Worm (Caenorhabditis elegans) whole organism, young adult: ENCODE measurements around the gene F25E5.5.

Experiments used
- B0336.3 ChIP-seq: fragments of 200-800 bp; sonication (Bioruptor generic); IDR thresholded peaks from 2 replicates; pipeline ENCODE4 v1.3.6; 2022; ENCODE audit warnings: missing genetic modification characterization, missing compliant biosample characterization
- C06A6.2 ChIP-seq: fragments of 200-800 bp; sonication (Bioruptor generic); conservative IDR thresholded peaks from 2 replicates; pipeline ENCODE4 v1.3.6; 2022; ENCODE audit warnings: missing genetic modification characterization, missing compliant biosample characterization
- F22D6.2 ChIP-seq: sonication (generic microtip); optimal IDR thresholded peaks from 2 replicates; lab custom pipeline; 2016; ENCODE audit warnings: mild to moderate bottlenecking, missing genetic modification characterization, missing compliant biosample characterization
- F33H1.4 ChIP-seq: fragments of 200-800 bp; sonication (Bioruptor generic); IDR thresholded peaks from 2 replicates; pipeline ENCODE4 v1.3.6; 2022; ENCODE audit warnings: missing genetic modification reagents, missing genetic modification characterization, missing compliant biosample characterization
- F37B4.10 ChIP-seq: fragments of 200-800 bp; sonication (Bioruptor generic); IDR thresholded peaks from 2 replicates; pipeline ENCODE4 v1.3.6; 2022; ENCODE audit warnings: missing genetic modification characterization, missing compliant biosample characterization
- F57C9.4 ChIP-seq: sonication (generic microtip); optimal IDR thresholded peaks from 2 replicates; lab custom pipeline; 2017; ENCODE audit warnings: mild to moderate bottlenecking, missing genetic modification characterization, missing compliant biosample characterization
- T07F8.4 ChIP-seq: sonication (generic microtip); optimal IDR thresholded peaks from 2 replicates; lab custom pipeline; 2016; ENCODE audit warnings: mild to moderate bottlenecking, missing genetic modification characterization, moderate library complexity, missing compliant biosample characterization
- Y53F4B.3 ChIP-seq: fragments of 200-800 bp; sonication (Bioruptor generic); IDR thresholded peaks from 2 replicates; pipeline ENCODE4 v1.3.6; 2022; ENCODE audit warnings: missing genetic modification reagents, missing genetic modification characterization, missing compliant biosample characterization
- Y79H2A.3 ChIP-seq: fragments of 200-800 bp; sonication (Bioruptor generic); conservative IDR thresholded peaks from 2 replicates; pipeline ENCODE4 v1.3.6; 2022; ENCODE audit warnings: missing genetic modification reagents, missing genetic modification characterization, missing compliant biosample characterization
- ama-1 ChIP-seq, 3 experiments: fragments of 150-350 bp in 1 of 3; sonication (generic microtip) in 2 of 3; optimal IDR thresholded peaks; 2 replicates each; lab custom pipeline; 2014 to 2018; ENCODE audit warnings: missing biosample characterization in 2 of 3, missing genetic modification characterization in 2 of 3, missing genetic modification reagents in 2 of 3
- attf-3 ChIP-seq: fragments of 200-800 bp; sonication (Bioruptor generic); conservative IDR thresholded peaks from 2 replicates; pipeline ENCODE4 v1.3.6; 2022; ENCODE audit warnings: missing genetic modification reagents, missing genetic modification characterization, missing compliant biosample characterization
- attf-5 ChIP-seq: fragments of 200-800 bp; sonication (Bioruptor generic); optimal IDR thresholded peaks from 2 replicates; lab custom pipeline; 2018; ENCODE audit warnings: mild to moderate bottlenecking, missing genetic modification characterization, missing compliant biosample characterization
- ccch-3 ChIP-seq: fragments of 200-800 bp; sonication (Bioruptor generic); optimal IDR thresholded peaks from 2 replicates; lab custom pipeline; 2018; ENCODE audit warnings: mild to moderate bottlenecking, missing genetic modification characterization, missing compliant biosample characterization
- ceh-27 ChIP-seq: fragments of 200-800 bp; sonication (Bioruptor generic); optimal IDR thresholded peaks from 2 replicates; lab custom pipeline; 2018; ENCODE audit warnings: mild to moderate bottlenecking, missing genetic modification characterization, moderate library complexity, missing compliant biosample characterization
- ceh-40 ChIP-seq: fragments of 200-800 bp; sonication (Bioruptor generic); IDR thresholded peaks from 2 replicates; pipeline ENCODE4 v1.3.6; 2022; ENCODE audit warnings: missing genetic modification characterization, missing compliant biosample characterization
- ceh-58 ChIP-seq: fragments of 200-800 bp; sonication (Bioruptor generic); IDR thresholded peaks from 2 replicates; pipeline ENCODE4 v1.3.6; 2022; ENCODE audit warnings: missing genetic modification characterization, missing compliant biosample characterization
- dpl-1 ChIP-seq: fragments of 150-350 bp; optimal IDR thresholded peaks from 2 replicates; lab custom pipeline; 2014; ENCODE audit warnings: missing biosample characterization, missing genetic modification reagents, missing genetic modification characterization
- let-526 ChIP-seq: fragments of 200-800 bp; sonication (Bioruptor generic); IDR thresholded peaks from 2 replicates; pipeline ENCODE4 v1.3.6; 2022; ENCODE audit warnings: missing genetic modification reagents, missing genetic modification characterization, missing compliant biosample characterization
- let-607 ChIP-seq, 2 experiments: fragments of 200-800 bp in 1 of 2; sonication (Bioruptor generic) in 1 of 2; sonication (generic microtip) in 1 of 2; optimal IDR thresholded peaks; 2 replicates each; lab custom pipeline; 2016 to 2018; ENCODE audit warnings: mild to moderate bottlenecking in 2 of 2, missing compliant biosample characterization in 2 of 2, missing genetic modification characterization in 2 of 2, moderate library complexity in 2 of 2, missing genotype in 1 of 2
- lin-40 ChIP-seq: sonication (generic microtip); optimal IDR thresholded peaks from 2 replicates; lab custom pipeline; 2016; ENCODE audit warnings: missing genetic modification characterization, mild to moderate bottlenecking, missing compliant biosample characterization, missing genotype, missing genetic modification reagents
- lsy-27 ChIP-seq: sonication (generic microtip); optimal IDR thresholded peaks from 2 replicates; lab custom pipeline; 2017; ENCODE audit warnings: missing genetic modification characterization, mild to moderate bottlenecking, missing compliant biosample characterization, antibody characterized with exemption, missing genotype, borderline replicate concordance; ENCODE audit not compliant: insufficient read depth
- mcd-1 ChIP-seq: fragments of 200-800 bp; sonication (Bioruptor generic); IDR thresholded peaks from 2 replicates; pipeline ENCODE4 v1.3.6; 2022; ENCODE audit warnings: missing genetic modification reagents, missing genetic modification characterization, missing compliant biosample characterization
- mxl-1 ChIP-seq: sonication (generic microtip); optimal IDR thresholded peaks from 2 replicates; lab custom pipeline; 2016; ENCODE audit warnings: missing genetic modification characterization, missing compliant biosample characterization
- nhr-179 ChIP-seq: sonication (generic microtip); optimal IDR thresholded peaks from 2 replicates; lab custom pipeline; 2016; ENCODE audit warnings: mild to moderate bottlenecking, missing genetic modification characterization, missing compliant biosample characterization
- nhr-90 ChIP-seq: sonication (generic microtip); optimal IDR thresholded peaks from 2 replicates; lab custom pipeline; 2016; ENCODE audit warnings: missing genotype, mild to moderate bottlenecking, missing genetic modification characterization, missing compliant biosample characterization
- repo-1 ChIP-seq: sonication (generic microtip); optimal IDR thresholded peaks from 2 replicates; lab custom pipeline; 2017; ENCODE audit warnings: mild to moderate bottlenecking, missing genetic modification characterization, missing compliant biosample characterization
- sptf-2 ChIP-seq: fragments of 200-800 bp; sonication (Bioruptor generic); optimal IDR thresholded peaks from 2 replicates; lab custom pipeline; 2018; ENCODE audit warnings: mild to moderate bottlenecking, missing genetic modification characterization, missing compliant biosample characterization
- ztf-22 ChIP-seq: fragments of 200-800 bp; sonication (Bioruptor generic); optimal IDR thresholded peaks from 2 replicates; lab custom pipeline; 2018; ENCODE audit warnings: mild to moderate bottlenecking, missing genetic modification characterization, moderate library complexity, missing compliant biosample characterization
- ztf-26 ChIP-seq: sonication (generic microtip); optimal IDR thresholded peaks from 2 replicates; lab custom pipeline; 2017; ENCODE audit warnings: missing genetic modification characterization, missing compliant biosample characterization
- ztf-3 ChIP-seq: fragments of 200-800 bp; sonication (Bioruptor generic); optimal IDR thresholded peaks from 2 replicates; lab custom pipeline; 2018; ENCODE audit warnings: mild to moderate bottlenecking, missing genetic modification characterization, missing compliant biosample characterization

The F25E5.5 gene

DNA sequence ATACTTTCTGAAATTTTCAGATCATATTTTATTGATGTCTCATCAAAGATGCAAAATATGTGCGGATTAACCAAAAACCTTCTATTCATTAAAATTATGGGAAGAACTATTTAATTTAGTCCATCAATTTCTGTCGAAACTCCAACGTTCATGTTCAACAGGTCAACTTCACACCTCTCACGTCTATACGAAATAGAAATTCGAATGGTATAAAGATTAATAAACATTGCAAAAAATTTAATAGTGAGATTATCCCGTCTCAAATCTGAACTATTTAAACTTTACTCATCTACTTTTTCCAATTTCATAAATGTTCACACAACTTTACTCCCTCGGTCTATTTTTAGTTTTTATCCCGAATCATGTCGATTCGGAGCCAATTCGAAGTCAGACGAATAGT lies 37.5 kb upstream of the F25E5.5 start, which contains the start of gene R13D7.2:
TSS of gene R13D7.2 (plus strand) at position 301 of the 400 bp plus-strand sequence.
- TF ChIP-seq ceh-58 (GFP tag; lab: Robert Waterston, UW), result no peak
- no peak for TF ChIP-seq F37B4.10 (GFP tag; lab: Robert Waterston, UW)
- no peak for TF ChIP-seq lsy-27 (tag; lab: Kevin White, UChicago)
- no peak for TF ChIP-seq dpl-1 (GFP tag; lab: Kevin White, UChicago)
- TF ChIP-seq mcd-1 (GFP tag; lab: Robert Waterston, UW), result no peak
- TF ChIP-seq ceh-40 (GFP tag; lab: Robert Waterston, UW), result no peak
- TF ChIP-seq ccch-3 (GFP tag; lab: Kevin White, UChicago), result no peak
- no peak for TF ChIP-seq Y53F4B.3 (GFP tag; lab: Robert Waterston, UW)
- TF ChIP-seq ztf-3 (GFP tag; lab: Kevin White, UChicago), result no peak
- TF ChIP-seq let-607 (tag; optimal IDR thresholded peaks at IDR 0.05; lab: Kevin White, UChicago), result no peak
- TF ChIP-seq sptf-2 (GFP tag; lab: Kevin White, UChicago), result no peak
- no peak for TF ChIP-seq nhr-90 (tag; lab: Kevin White, UChicago)
- no peak for TF ChIP-seq let-526 (GFP tag; lab: Robert Waterston, UW)
- no peak for TF ChIP-seq repo-1 (tag; lab: Kevin White, UChicago)
- no peak for TF ChIP-seq attf-5 (GFP tag; lab: Kevin White, UChicago)
- no peak for TF ChIP-seq ceh-27 (GFP tag; lab: Kevin White, UChicago)
- TF ChIP-seq F57C9.4 (tag; lab: Kevin White, UChicago), result no peak
- no peak for TF ChIP-seq Y79H2A.3 (GFP tag; lab: Robert Waterston, UW)
- TF ChIP-seq ztf-26, result no peak
- no peak for TF ChIP-seq F22D6.2

DNA sequence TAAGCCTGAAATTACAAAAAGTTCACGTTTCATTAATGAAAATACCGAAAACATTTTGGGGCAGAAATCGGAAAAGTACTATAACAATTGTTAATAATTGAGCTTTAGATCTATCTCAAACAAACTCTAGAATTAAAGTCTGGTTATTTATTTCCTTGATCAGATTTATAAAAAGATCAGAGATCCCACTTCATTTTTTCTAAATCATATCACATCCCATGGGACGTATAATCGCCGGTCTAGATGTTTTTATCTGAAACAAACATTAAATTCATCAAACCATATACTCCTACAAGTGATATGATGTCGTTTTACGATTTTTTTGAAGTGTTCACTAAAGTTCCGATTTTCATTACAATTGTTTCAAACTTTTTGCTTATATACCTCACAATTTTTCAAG lies 35.4 kb upstream of the F25E5.5 start, which contains the start of gene str-41:
TSS of gene str-41 (plus strand) at position 301 of the 400 bp plus-strand sequence.
- no peak for TF ChIP-seq F33H1.4 (GFP tag; lab: Robert Waterston, UW)
- TF ChIP-seq ztf-22 (GFP tag; lab: Kevin White, UChicago), result no peak
- TF ChIP-seq F57C9.4 (tag; lab: Kevin White, UChicago), result no peak
- no peak for TF ChIP-seq mxl-1

DNA sequence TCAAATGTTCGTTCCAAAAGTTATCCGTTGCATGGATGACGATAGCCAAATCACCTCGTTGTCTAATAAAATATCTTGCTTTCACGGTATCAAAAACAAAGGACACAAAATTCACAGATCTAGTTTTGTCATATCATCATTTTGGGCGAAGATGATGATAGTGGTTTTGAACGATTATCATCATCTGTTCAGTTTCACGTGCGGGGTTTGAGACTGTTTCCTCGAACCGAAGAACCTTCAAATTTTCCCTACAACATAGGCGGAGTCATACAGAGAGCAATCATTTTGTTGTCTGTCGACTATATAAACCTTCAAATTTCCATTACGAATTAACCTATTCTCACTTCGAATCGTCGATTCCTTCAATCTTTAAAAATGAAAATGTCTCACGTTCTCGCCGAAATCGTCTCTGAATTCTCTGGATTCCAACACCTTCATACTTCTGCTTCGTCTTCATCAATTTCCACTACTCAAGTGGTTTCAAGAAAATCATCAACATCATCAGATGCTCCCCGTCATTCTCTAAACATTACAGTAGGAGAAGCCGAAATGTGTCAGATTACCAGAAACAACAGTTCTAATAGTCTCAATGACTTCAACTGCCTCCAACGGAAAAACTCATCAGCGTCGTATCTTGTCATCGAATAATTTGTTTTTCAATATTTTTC lies 33.8 kb upstream of the F25E5.5 start, which contains the start of gene F18E3.11:
TSS of gene F18E3.11 (plus strand) at position 376 of the 668 bp plus-strand sequence.
- peak; percentile 57 for TF ChIP-seq ztf-26
- no peak for TF ChIP-seq nhr-179
- TF ChIP-seq ama-1 (optimal IDR thresholded peaks at IDR 0.05; lab: Kevin White, UChicago), result peak; percentile 97
- no peak for TF ChIP-seq ama-1 (GFP tag; optimal IDR thresholded peaks at IDR 0.05; lab: Kevin White, UChicago)
- no peak for TF ChIP-seq B0336.3
- no peak for TF ChIP-seq Y53F4B.3 (GFP tag; lab: Robert Waterston, UW)
- no peak for TF ChIP-seq attf-3 (GFP tag; lab: Robert Waterston, UW)
- no peak for TF ChIP-seq T07F8.4 (tag; lab: Kevin White, UChicago)
- peak; percentile 48 for TF ChIP-seq lin-40 (tag; lab: Kevin White, UChicago)
- 0 out of 2 replicates have a peak, but pooled peaks have one; percentile 15 for TF ChIP-seq C06A6.2 (GFP tag; lab: Robert Waterston, UW)

DNA sequence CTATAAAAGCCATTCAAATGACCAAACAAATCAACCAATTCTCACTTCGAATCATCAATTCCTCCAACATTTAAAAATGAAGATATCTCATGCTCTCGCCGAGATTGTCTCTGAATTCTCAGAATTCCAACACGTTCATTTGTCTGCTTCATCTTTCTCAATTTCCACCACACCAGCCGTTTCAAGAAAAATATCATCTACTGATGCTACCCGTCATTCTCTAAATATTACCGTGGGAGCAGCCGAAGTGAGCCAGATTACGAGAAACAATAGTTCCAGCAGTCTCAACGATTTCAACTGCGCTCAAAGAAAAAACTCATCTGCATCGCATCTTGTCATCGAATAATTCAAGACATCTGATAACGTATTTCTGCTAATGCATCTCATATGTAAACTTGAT lies 32.2 kb upstream of the F25E5.5 start, which contains the start of gene F18E3.12:
TSS of gene F18E3.12 (plus strand) at position 77 of the 400 bp plus-strand sequence.
- TF ChIP-seq attf-3 (GFP tag; lab: Robert Waterston, UW) (no peak), ama-1 (optimal IDR thresholded peaks at IDR 0.05; lab: Kevin White, UChicago) (peak; percentile 94), ama-1 (GFP tag; optimal IDR thresholded peaks at IDR 0.05; lab: Kevin White, UChicago) (no peak)
- TF ChIP-seq, all 124 proteins: peak for 1
